Worm (Caenorhabditis elegans): ENCODE measurements around the gene oac-40.

ce11 chrV:9047555-9048049, 31.0 kb downstream of the oac-40 start, which contains the start of gene C25E10.17:
- TF ChIP-seq him-1 (tag; optimal IDR thresholded peaks at IDR 0.05): no peak
- TF ChIP-seq W03F9.2 (tag; optimal IDR thresholded peaks at IDR 0.05): no peak
- no peak for TF ChIP-seq dao-5 (tag; optimal IDR thresholded peaks at IDR 0.05)
